Fruit fly (Drosophila melanogaster) Kc167 (cell line): Measurements from ENCODE around the gene Atg2.

ENCODE experiments used
- Myc ChIP-seq: fragments of >200 bp; optimal IDR thresholded peaks from 2 replicates; lab custom pipeline; 2017; ENCODE audit warnings: missing external identifiers
- Sin3A ChIP-seq: fragments of >200 bp; optimal IDR thresholded peaks from 2 replicates; lab custom pipeline; 2018; ENCODE audit warnings: missing external identifiers
- h ChIP-seq: fragments of >200 bp; optimal IDR thresholded peaks from 3 replicates; lab custom pipeline; 2018; ENCODE audit warnings: missing external identifiers
- insv ChIP-seq: fragments of >200 bp; optimal IDR thresholded peaks from 3 replicates; lab custom pipeline; 2018; ENCODE audit warnings: missing external identifiers
- ttk ChIP-seq: sonication (Bioruptor generic); optimal IDR thresholded peaks from 2 replicates; lab custom pipeline; 2017; ENCODE audit warnings: missing external identifiers

- TF ChIP-seq h (lab: Kevin White, UChicago) (no peak), insv (no peak), Sin3A (lab: Kevin White, UChicago) (no peak), ttk (lab: Kevin White, UChicago) (no peak), Myc (lab: Kevin White, UChicago) (no peak)
Measured at dm6 chr3L:2743755-2744154, 30.4 kb upstream of the Atg2 start.
